Worm (Caenorhabditis elegans): Measurements from ENCODE around the gene lmd-5.

The lmd-5 gene

DNA sequence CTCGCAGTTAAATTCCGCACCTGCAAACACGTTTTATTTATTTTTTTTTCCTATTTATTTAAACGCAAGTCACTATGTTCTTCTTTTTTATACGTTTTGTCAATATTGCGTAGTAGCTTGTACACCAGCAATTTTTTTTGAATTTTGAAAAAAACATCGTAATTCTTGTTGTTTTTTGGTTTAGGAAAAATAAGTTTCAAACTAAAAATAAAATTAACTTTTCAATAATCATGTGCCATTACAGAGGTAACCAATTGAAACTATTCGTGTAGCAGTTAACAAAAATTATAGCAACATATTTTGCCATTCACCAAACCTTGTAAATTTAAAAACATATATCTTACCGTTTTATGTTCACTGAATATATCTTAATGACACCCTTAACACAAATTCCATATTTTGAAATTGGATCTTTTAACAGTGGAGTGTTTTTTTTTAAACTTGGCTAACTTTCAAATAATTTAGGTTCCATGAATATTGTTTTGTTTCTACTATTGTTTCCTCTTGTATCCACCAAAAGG, at the start of gene lmd-5:
Gene lmd-5 (plus strand): TSS at position 471 of the 521 bp plus-strand sequence.
- no peak for TF ChIP-seq unc-62 (GFP tag; optimal IDR thresholded peaks at IDR 0.05)

DNA sequence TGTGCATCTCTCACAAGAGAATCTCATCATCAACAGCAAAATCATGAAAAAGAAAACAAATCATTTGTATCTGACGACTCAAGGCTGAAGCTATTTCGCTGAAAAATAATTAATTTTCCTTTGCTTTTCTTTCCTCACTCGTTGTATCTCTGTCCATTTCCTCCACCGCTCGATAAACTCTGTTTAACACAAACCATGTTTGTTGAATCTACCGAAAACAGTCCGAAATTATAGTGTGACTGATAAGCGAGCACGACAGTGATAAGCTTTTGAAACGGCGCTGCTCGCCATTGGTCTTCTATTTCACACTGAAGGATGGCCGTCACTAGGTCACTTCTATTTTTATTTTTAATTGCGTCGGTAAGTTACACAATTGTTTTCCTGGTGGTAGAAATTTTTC, 47.8 kb upstream of the lmd-5 start, which contains the start of gene npa-1:
Gene npa-1 (plus strand): TSS at position 142 of the 400 bp plus-strand sequence.
- no peak for TF ChIP-seq unc-62 (GFP tag; optimal IDR thresholded peaks at IDR 0.05)

DNA sequence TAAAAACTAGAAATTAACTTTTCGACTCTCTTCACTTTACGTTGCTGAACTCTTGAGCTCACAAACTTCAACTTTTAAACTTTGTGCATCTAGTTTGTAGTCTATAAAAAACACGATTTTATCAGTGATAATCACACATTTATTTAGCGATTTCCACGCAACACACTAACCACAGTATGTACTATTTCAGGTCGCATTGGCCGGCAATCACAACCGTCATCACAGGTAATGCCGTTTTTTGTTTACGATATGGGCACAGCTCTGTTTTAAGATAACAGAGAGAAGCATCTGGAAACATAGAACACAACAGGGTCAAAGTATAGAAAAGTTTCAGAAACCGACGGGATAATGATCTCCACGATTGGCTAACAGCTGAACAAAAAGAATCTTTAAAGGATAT, 47.3 kb upstream of the lmd-5 start:
- no peak for TF ChIP-seq unc-62 (GFP tag; optimal IDR thresholded peaks at IDR 0.05)

DNA sequence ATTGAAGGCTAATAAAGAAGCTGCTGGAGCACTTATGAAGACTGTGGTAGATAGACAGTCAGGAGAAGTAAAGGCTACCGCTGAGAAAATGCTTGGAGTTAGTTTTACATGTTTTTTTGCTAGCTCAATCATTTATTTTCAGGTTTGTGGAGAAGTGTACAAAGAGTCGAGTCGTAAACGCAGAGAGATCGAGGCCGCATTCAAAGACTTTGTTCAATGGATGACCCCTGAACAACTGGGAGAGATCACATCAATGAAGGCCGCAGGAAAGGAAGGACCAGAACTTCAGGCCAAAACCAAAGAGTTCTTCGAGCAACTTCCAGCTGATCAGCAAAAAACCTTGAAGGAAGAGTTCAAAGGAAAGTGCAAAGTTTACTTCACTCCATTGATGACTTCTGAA, 44.7 kb upstream of the lmd-5 start:
- no peak for TF ChIP-seq unc-62 (GFP tag; optimal IDR thresholded peaks at IDR 0.05)

DNA sequence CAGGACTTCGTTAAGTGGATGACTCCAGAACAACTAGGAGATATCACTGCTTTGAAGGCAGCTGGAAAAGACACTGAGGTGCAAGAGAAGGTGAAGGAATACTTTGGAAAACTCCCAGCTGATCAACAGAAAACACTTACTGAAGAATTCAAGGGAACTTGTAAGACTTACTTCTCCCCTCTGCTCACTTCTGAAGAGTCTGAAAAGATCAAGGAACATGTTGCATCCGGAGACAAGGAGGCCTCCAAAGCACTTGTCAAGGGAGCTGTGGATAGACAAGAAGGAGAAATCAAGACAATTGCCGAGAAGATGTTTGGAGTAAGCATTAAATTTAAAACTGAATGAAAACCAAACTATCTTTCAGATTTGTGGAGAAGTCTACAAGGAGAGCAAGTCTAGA, 44.1 kb upstream of the lmd-5 start:
- TF ChIP-seq unc-62 (GFP tag; optimal IDR thresholded peaks at IDR 0.05): no peak

DNA sequence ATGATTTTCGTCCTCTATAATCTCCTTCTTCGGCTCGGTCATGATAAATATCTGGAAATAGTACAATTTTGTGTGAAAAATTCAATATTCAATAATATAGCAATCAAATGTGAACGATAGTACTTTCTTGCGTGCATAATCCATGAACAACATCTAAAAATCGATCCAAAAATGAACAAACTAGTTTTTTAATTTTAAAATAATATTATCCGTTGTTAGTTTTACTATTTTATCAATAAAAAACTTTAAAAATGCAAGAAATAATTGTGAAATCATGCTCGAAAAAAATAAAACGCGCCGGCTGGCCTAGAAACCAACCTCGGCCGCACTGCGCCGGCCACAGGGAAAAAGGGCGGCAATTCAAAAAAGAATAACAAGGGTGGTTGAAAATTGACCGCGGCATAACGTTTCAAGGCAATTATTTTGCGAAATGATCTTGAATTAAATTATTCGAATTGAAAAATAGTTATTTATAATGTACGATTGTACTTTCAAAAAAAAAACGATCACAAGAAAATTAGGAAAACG, 38.8 kb upstream of the lmd-5 start, which contains the start of gene mys-1:
Gene mys-1 (minus strand): TSS at position 51 of the 528 bp plus-strand sequence.
- no peak for TF ChIP-seq unc-62 (GFP tag; optimal IDR thresholded peaks at IDR 0.05)

DNA sequence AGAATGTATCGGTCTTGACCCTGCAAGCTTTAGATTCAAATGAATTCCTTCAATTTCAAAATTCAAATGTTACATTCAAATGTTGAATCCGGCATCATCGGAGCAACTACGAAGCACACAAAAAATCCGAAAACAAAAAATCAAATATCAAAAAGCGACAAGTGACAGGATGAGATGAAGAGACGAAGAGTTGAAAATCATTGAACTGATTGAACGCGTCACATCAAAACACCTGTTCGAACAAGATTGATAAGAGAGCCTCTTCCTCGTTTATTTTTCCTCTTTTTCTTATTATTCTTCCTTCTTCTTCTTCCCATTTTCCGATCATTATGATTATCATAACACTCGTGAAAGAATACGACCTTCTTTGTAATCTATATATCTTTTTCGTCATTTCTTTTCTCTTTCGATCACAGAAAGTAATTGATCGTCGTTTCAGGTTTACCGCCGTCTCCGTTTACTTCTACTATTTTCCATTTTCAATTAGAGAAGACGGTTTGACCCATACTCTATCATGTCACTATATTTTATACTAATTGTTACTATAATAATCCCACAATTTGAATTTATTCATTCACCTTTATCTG, 37.8 kb upstream of the lmd-5 start, which contains the start of gene VC5.2:
Gene VC5.2 (plus strand): TSS at position 439 of the 587 bp plus-strand sequence.
- TF ChIP-seq unc-62 (GFP tag; optimal IDR thresholded peaks at IDR 0.05): no peak

DNA sequence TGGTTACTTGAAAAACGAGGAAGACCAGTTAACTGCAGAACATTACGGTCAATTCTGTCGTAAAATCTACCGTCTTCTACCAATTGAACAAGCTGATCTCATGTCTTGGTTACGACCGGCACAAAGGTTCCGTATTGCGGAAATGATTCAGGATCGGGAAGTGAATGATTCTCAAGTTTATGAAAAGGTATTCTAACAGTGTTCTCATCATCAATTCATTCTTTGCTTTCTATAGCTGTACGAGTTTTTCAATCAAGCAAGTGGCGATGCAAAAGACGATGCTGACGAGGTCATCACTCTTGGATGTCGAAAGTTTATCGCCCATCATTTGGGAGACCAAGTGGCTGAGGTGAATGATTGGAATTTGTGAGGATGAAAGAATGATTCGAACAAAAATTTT, 36.1 kb upstream of the lmd-5 start:
- no peak for TF ChIP-seq unc-62 (GFP tag; optimal IDR thresholded peaks at IDR 0.05)

DNA sequence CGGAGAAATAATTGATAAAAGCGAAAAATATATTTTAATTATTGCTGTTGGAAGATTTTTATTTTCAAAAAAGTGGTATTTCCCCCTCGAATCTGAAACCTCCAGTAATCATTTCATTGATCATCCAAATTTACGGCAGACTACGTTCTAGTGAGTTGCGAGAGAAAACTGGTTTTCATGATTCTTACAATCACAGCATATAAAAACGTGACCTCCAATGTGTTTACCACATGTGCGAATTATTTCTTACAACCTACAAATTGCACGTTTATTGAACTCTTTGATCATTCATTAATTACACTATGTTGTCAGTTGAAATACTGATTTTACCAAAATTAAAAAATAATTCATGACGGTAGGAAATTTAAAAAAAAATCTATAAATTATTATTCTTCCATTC, 34.2 kb upstream of the lmd-5 start:
- no peak for TF ChIP-seq unc-62 (GFP tag; optimal IDR thresholded peaks at IDR 0.05)

DNA sequence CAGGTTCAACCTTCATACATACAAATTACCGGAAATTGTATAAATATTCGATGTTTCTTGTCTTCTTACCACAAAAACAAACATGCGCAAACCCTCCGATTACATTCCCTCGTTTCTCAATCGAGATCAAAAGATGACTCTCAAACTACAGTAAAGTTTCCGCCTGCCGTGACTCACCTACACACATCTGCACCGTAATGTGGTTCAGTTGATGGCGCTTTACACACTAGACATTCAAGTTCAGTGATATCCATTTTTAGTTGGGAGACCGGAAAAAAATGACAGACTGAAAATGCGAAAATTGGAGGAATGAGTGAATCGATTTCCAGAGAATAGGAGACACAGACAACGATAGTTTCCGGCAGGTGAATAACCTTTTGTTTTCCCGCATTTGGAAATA, 32.2 kb upstream of the lmd-5 start, which contains the start of gene nhr-286:
Gene nhr-286 (minus strand): TSS at position 324 of the 400 bp plus-strand sequence.
- TF ChIP-seq unc-62 (GFP tag; optimal IDR thresholded peaks at IDR 0.05): no peak

DNA sequence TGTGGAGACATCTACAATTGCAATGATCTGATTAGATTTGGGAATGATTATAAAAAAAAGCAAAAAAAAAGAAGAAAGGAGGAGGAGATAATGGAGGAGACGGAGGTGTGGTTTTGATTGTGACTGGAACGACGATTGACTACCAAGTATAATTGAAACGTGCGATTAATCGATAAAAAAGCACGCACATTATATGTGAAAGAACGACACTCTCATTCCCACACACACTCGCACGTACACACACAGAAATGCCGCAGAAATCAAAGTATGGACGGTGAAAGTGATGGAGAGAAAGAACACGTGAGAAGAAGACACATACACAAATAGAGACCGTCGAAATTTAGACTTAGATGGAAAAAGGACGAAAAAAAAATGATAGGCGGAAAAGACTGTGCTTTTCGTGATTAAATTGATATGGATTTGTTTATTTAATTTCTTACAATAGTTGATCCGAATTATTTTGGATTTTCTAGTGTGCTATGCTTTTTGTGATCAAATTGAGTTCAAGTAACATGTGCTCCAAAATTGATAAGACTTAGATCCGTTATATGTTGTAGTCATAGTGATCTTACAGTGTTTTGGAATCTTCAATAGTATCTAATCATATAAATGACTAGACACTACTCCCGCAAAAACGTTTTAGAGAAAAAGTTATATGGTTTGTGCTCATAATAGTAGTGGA, 29.6 kb upstream of the lmd-5 start, which contains the start of gene nhr-135:
Gene nhr-135 (minus strand): TSS at position 51 of the 682 bp plus-strand sequence.
- TF ChIP-seq unc-62 (GFP tag; optimal IDR thresholded peaks at IDR 0.05): no peak

DNA sequence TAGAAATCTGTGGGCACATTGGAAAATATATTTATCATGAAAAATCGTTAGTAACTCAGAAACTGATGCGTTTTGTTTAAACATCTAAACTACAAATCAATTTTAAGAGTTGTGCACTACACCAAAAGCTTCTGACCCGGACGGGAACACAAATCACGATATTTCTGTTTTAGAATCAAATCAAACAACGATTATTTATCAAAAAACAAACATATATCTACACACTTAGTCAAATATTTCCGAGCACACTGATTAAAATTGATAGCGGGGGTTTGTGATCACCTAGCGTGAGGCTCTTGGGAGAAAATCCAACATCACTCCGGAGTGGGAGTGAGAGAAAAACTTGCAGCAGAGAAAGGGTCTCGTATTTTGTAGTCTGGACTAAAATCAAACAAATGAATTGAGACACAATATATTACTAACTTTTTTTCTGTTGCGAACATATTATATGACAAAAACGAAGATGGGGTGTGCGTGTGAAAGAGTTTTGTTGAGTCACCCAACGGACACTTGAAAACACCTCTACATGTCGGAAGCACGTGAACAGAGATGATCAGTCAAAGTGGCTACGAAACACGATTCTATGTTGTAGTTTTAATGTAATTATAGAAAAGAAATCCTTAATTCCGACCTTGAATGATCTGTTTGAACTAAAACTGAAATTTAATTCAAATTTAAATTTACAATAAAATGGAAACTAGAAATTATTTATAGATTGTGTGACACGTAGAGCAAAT, 28.0 kb upstream of the lmd-5 start:
- no peak for TF ChIP-seq unc-62 (GFP tag; optimal IDR thresholded peaks at IDR 0.05)

DNA sequence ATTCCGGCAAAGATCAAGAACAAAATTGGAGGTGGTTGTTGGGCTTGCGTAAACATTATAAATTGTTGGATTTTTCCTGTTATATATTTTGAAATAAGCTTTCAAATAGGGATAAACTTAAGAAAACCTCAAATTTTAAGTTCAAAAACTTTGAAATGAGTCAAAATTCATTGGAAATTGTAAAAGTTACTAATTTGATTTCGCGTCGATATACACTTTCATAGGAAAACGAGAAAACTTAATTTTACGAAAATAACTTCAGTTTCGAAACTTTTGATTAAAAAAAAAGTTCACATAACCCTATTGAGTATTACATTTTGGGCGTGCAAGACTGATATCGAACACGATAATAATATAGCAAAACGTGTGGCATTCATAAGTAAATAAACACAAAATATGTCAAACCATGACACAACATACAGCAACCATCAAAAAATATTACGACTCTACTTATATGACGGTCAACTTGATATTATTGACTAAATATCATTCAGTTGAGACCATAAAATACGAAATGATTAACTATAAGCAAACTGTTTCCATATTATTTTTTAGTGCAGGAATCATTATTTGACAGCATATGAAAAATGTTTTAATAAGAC, 27.2 kb upstream of the lmd-5 start:
- no peak for TF ChIP-seq unc-62 (GFP tag; optimal IDR thresholded peaks at IDR 0.05)

DNA sequence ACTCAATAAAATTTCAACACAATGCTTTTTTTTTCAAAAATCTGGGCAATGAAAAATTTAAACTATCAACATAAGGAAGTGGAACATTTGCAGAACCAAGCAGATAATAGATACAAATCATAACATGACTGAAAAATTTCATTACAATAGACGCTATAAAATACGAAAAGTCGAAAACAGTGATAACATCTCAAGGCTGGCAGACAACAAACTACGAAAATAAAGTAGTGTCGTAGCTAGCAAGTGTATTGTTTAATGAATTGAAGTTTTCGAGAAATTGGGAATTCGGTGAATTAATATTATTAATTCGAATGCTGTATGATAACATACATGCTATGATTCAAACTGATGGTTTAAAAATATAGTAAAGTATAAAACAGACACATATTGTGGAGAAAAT, 26.6 kb upstream of the lmd-5 start:
- no peak for TF ChIP-seq unc-62 (GFP tag; optimal IDR thresholded peaks at IDR 0.05)

DNA sequence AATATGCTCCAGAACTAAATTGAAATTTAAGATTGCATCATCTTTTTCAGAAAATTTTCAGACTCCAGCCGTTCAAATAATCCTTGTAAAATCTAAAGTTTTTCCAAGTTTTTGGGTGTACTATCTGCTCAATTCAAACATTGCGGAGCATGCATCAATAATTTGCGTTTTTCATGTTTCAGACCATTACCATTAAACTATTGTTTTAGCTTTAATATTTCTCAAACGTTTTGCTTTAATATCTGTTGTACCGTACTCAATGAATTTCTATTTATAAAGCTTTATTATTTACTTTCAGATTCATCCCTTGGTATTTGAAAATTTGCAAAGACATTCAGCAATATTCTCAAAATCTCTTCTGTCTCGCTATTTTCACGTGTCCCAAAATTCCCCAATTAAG, 20.2 kb upstream of the lmd-5 start, which contains the start of gene odr-2:
Gene odr-2 (plus strand): TSS at position 301 of the 400 bp plus-strand sequence.
- TF ChIP-seq unc-62 (GFP tag; optimal IDR thresholded peaks at IDR 0.05): no peak
